Worm (Caenorhabditis elegans) whole organism, L4 larva: ENCODE results near the gene zyx-1.

Source experiments
- D1046.2 ChIP-seq: fragments of 200-800 bp; sonication (Bioruptor generic); IDR thresholded peaks from 2 replicates; pipeline ENCODE4 v1.3.6; 2022; ENCODE audit warnings: missing genetic modification characterization, missing compliant biosample characterization
- saeg-2 ChIP-seq: fragments of 200-800 bp; sonication (Bioruptor generic); IDR thresholded peaks from 2 replicates; pipeline ENCODE4 v1.3.6; 2022; ENCODE audit warnings: missing genetic modification reagents, missing genetic modification characterization, missing compliant biosample characterization
- skn-1 ChIP-seq: fragments of 150-350 bp; optimal IDR thresholded peaks from 2 replicates; lab custom pipeline; 2014; ENCODE audit warnings: missing biosample characterization, missing genetic modification characterization

DNA sequence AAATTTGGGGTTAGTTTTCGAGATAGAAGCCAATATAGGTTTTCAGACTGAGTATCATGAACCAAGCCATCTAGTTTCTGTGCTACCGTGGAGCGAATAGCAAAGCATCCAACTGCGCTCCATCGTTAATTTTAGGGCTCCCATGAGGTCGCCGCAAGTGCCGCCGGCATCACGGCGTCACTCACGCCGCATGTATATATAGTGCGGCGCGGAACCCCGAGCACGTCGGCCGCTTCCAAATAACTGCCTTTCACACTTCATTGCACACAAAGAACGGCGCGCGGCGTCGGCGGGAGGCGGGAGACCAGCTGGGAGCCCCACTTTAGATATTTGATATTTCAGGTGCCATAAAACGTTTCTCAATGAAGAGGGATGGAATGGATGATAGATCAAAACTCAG is 6.7 kb upstream of the zyx-1 start:
- TF ChIP-seq D1046.2 (GFP tag; lab: Robert Waterston, UW) (no peak), saeg-2 (GFP tag; lab: Robert Waterston, UW) (no peak), skn-1 (tag; lab: Kevin White, UChicago) (no peak)
